Fruit fly (Drosophila melanogaster): ENCODE results near the gene Cyp4d2.

Cyp4d2 gene

dm6 chrX:2137587-2138341 lies 38.0 kb upstream of the Cyp4d2 start (continued):
- TF ChIP-seq toy (GFP tag; IDR thresholded peaks at IDR 0.05) = peak; percentile 98
- peak; percentile 84 for TF ChIP-seq grn (GFP tag; optimal IDR thresholded peaks at IDR 0.05)
- TF ChIP-seq CG9932 (GFP tag; IDR thresholded peaks at IDR 0.05) = peak; percentile 98
- peak; percentile 98 for TF ChIP-seq E2f1 (GFP tag; IDR thresholded peaks at IDR 0.05)
- peak; percentile 98 for TF ChIP-seq CG13775 (GFP tag; optimal IDR thresholded peaks at IDR 0.05)
- peak; percentile 96 for TF ChIP-seq YL-1 (GFP tag; optimal IDR thresholded peaks at IDR 0.05)
- peak; percentile 92 for TF ChIP-seq gro (GFP tag; optimal IDR thresholded peaks at IDR 0.05)
- peak; percentile 98 for TF ChIP-seq schlank (tag; optimal IDR thresholded peaks at IDR 0.05)
- TF ChIP-seq Trl (optimal IDR thresholded peaks at IDR 0.05) = peak; percentile 68 to 95
- TF ChIP-seq Trl (GFP tag; optimal IDR thresholded peaks at IDR 0.05) = peak; percentile 90
- peak; percentile 99 for TF ChIP-seq seq (GFP tag; IDR thresholded peaks at IDR 0.05)
- peak; percentile 97 for TF ChIP-seq CG2199 (GFP tag; IDR thresholded peaks at IDR 0.05)
- peak; percentile 99 for TF ChIP-seq Taf1 (GFP tag; IDR thresholded peaks at IDR 0.05)
- no peak for TF ChIP-seq D (optimal IDR thresholded peaks at IDR 0.05)
- peak; percentile 99 for TF ChIP-seq D (GFP tag; optimal IDR thresholded peaks at IDR 0.05)
- peak; percentile 93 for TF ChIP-seq fu2 (GFP tag; optimal IDR thresholded peaks at IDR 0.05)
- peak; percentile 99 for TF ChIP-seq HmgZ (tag; optimal IDR thresholded peaks at IDR 0.05)
- TF ChIP-seq nmo (GFP tag; optimal IDR thresholded peaks at IDR 0.05) = peak; percentile 99
- TF ChIP-seq NFAT (GFP tag; IDR thresholded peaks at IDR 0.05) = peak; percentile 96
- peak; percentile 47; the same call in 1 of the 2 replicates for TF ChIP-seq Bgb (GFP tag; IDR thresholded peaks at IDR 0.05; ENCODE audit: partially characterized antibody)
- TF ChIP-seq CG3407 (GFP tag; optimal IDR thresholded peaks at IDR 0.05) = peak; percentile 98
- TF ChIP-seq CG4424 (GFP tag; optimal IDR thresholded peaks at IDR 0.05) = peak; percentile 99
- peak; percentile 99 for TF ChIP-seq dysf (GFP tag; IDR thresholded peaks at IDR 0.05)
- TF ChIP-seq ac (GFP tag; optimal IDR thresholded peaks at IDR 0.05) = peak; percentile 99
- peak; percentile 93 for TF ChIP-seq CG1024 (GFP tag; IDR thresholded peaks at IDR 0.05)
- TF ChIP-seq dati (GFP tag; IDR thresholded peaks at IDR 0.05) = peak; percentile 95
- peak; percentile 87 for TF ChIP-seq Deaf1 (tag; optimal IDR thresholded peaks at IDR 0.05)
- TF ChIP-seq CG4404 (GFP tag; IDR thresholded peaks at IDR 0.05) = peak; percentile 99
- peak; percentile 70 for TF ChIP-seq CG13287 (GFP tag; IDR thresholded peaks at IDR 0.05; ENCODE audit: partially characterized antibody)
- peak; percentile 14 for TF ChIP-seq hkb (optimal IDR thresholded peaks at IDR 0.05)
- peak; percentile 99 for TF ChIP-seq hkb (GFP tag; IDR thresholded peaks at IDR 0.05)
- TF ChIP-seq jing (GFP tag; optimal IDR thresholded peaks at IDR 0.05) = peak; percentile 98
- peak; percentile 97 for TF ChIP-seq gce (GFP tag; IDR thresholded peaks at IDR 0.05)
- peak; percentile 77 for TF ChIP-seq CG14860 (GFP tag; IDR thresholded peaks at IDR 0.05; ENCODE audit: partially characterized antibody)
- TF ChIP-seq CG6791 (GFP tag; IDR thresholded peaks at IDR 0.05; ENCODE audit: partially characterized antibody) = peak; percentile 68; the same call in 1 of the 3 replicates
- TF ChIP-seq croc (GFP tag; conservative IDR thresholded peaks at IDR 0.05) = peak; percentile 99
- TF ChIP-seq gsb-n (tag; optimal IDR thresholded peaks at IDR 0.05) = peak; percentile 99
- peak; percentile 69; the same call in 2 of the 3 replicates for TF ChIP-seq HLH4C (GFP tag; IDR thresholded peaks at IDR 0.05; ENCODE audit: partially characterized antibody)
- TF ChIP-seq Stat92E (GFP tag; optimal IDR thresholded peaks at IDR 0.05) = peak in 1 of 3 experiments; percentile 98
- peak; percentile 94 for TF ChIP-seq mam (GFP tag; optimal IDR thresholded peaks at IDR 0.05)
- peak; percentile 98 for TF ChIP-seq Xbp1 (GFP tag; optimal IDR thresholded peaks at IDR 0.05)
- TF ChIP-seq H15 (GFP tag; IDR thresholded peaks at IDR 0.05) = peak; percentile 98
- TF ChIP-seq Vsx1 (GFP tag; optimal IDR thresholded peaks at IDR 0.05) = peak; percentile 97
- peak; percentile 99 for TF ChIP-seq zen (tag; optimal IDR thresholded peaks at IDR 0.05)
- peak; percentile 99 for TF ChIP-seq vvl (GFP tag; IDR thresholded peaks at IDR 0.05)
- peak; percentile 100 for TF ChIP-seq CG2712 (tag; optimal IDR thresholded peaks at IDR 0.05)
- TF ChIP-seq Hmx (GFP tag; optimal IDR thresholded peaks at IDR 0.05) = peak; percentile 91
- peak; percentile 99 for TF ChIP-seq danr (GFP tag; IDR thresholded peaks at IDR 0.05)
- peak; percentile 98 for TF ChIP-seq H2.0 (GFP tag; IDR thresholded peaks at IDR 0.05)
- peak; percentile 99 for TF ChIP-seq CG34376 (GFP tag; optimal IDR thresholded peaks at IDR 0.05)

All from whole organism, embryonic.